Fruit fly (Drosophila melanogaster) whole organism, embryonic: ENCODE measurements around the gene CG5731.

Source experiments
- B-H1 ChIP-seq: fragments of 200-800 bp; sonication (Bioruptor generic); IDR thresholded peaks from 3 replicates; pipeline ENCODE4 v1.3.6; 2022; ENCODE audit warnings: missing biosample characterization, missing genetic modification characterization
- CG1024 ChIP-seq: fragments of 200-800 bp; sonication (Bioruptor generic); IDR thresholded peaks from 2 replicates; pipeline ENCODE4 v1.3.6; 2022; ENCODE audit warnings: missing biosample characterization, missing genetic modification characterization
- CG13287 ChIP-seq: fragments of 200-800 bp; sonication (Bioruptor generic); IDR thresholded peaks from 2 replicates; pipeline ENCODE4 v1.3.6; 2022; ENCODE audit warnings: missing biosample characterization, missing genetic modification characterization; ENCODE audit not compliant: partially characterized antibody
- CG14050 ChIP-seq: fragments of 200-800 bp; sonication (Bioruptor generic); IDR thresholded peaks from 3 replicates; pipeline ENCODE4 v1.3.6; 2022; ENCODE audit warnings: missing biosample characterization, missing genetic modification characterization
- CG15479 ChIP-seq: fragments of 200-800 bp; sonication (Bioruptor generic); optimal IDR thresholded peaks from 3 replicates; lab custom pipeline; 2019; ENCODE audit warnings: missing biosample characterization, mild to moderate bottlenecking, missing genetic modification characterization, moderate library complexity
- CG15601 ChIP-seq: fragments of 200-800 bp; sonication (Bioruptor generic); optimal IDR thresholded peaks from 3 replicates; lab custom pipeline; 2019; ENCODE audit warnings: missing biosample characterization, mild to moderate bottlenecking, missing genetic modification characterization, moderate library complexity
- CG1603 ChIP-seq: fragments of 200-800 bp; sonication (Bioruptor generic); optimal IDR thresholded peaks from 2 replicates; lab custom pipeline; 2019; ENCODE audit warnings: missing biosample characterization, mild to moderate bottlenecking, missing genetic modification characterization, moderate library complexity
- CG1647 ChIP-seq: fragments of 200-800 bp; sonication (Bioruptor generic); optimal IDR thresholded peaks from 3 replicates; lab custom pipeline; 2016; ENCODE audit warnings: missing biosample characterization, missing genetic modification characterization
- CG16813 ChIP-seq: fragments of 200-800 bp; sonication (Bioruptor generic); IDR thresholded peaks from 3 replicates; pipeline ENCODE4 v1.3.6; 2022; ENCODE audit warnings: missing biosample characterization, missing genetic modification characterization; ENCODE audit not compliant: partially characterized antibody
- CG16863 ChIP-seq: fragments of 200-800 bp; sonication (Bioruptor generic); optimal IDR thresholded peaks from 3 replicates; lab custom pipeline; 2016; ENCODE audit warnings: missing biosample characterization, missing genetic modification characterization
- CG17612 ChIP-seq: fragments of 200-800 bp; sonication (Bioruptor generic); IDR thresholded peaks from 2 replicates; pipeline ENCODE4 v1.3.6; 2022; ENCODE audit warnings: missing biosample characterization, missing genetic modification characterization
- CG18599 ChIP-seq: fragments of 200-800 bp; sonication (Bioruptor generic); optimal IDR thresholded peaks from 3 replicates; lab custom pipeline; 2017; ENCODE audit warnings: missing biosample characterization, missing genetic modification characterization, mild to moderate bottlenecking, moderate library complexity, missing genetic modification reagents
- CG34422 ChIP-seq: fragments of 200-800 bp; sonication (Bioruptor generic); IDR thresholded peaks from 3 replicates; pipeline ENCODE4 v1.3.6; 2022; ENCODE audit warnings: missing biosample characterization, missing genetic modification characterization
- CG3726 ChIP-seq: fragments of 200-800 bp; sonication (Bioruptor generic); IDR thresholded peaks from 3 replicates; pipeline ENCODE4, ENCODE4 v1.3.6; 2022; ENCODE audit warnings: missing biosample characterization, missing genetic modification characterization
- CG3847 ChIP-seq: fragments of 200-800 bp; sonication (Bioruptor generic); IDR thresholded peaks from 2 replicates; pipeline ENCODE4 v1.3.6; 2022; ENCODE audit warnings: missing biosample characterization, missing genetic modification characterization
- CG4360 ChIP-seq: fragments of 200-800 bp; sonication (Bioruptor generic); IDR thresholded peaks from 2 replicates; pipeline ENCODE4 v1.3.6; 2022; ENCODE audit warnings: missing biosample characterization, missing genetic modification characterization
- CG4617 ChIP-seq: fragments of 200-800 bp; sonication (Bioruptor generic); optimal IDR thresholded peaks from 3 replicates; lab custom pipeline; 2016; ENCODE audit warnings: missing biosample characterization, missing genetic modification characterization, borderline replicate concordance
- CG5180 ChIP-seq: fragments of 200-800 bp; sonication (Bioruptor generic); optimal IDR thresholded peaks from 3 replicates; lab custom pipeline; 2017; ENCODE audit warnings: missing biosample characterization, missing genetic modification characterization, mild to moderate bottlenecking, moderate library complexity, missing genetic modification reagents
- CG7271 ChIP-seq: fragments of 200-800 bp; sonication (Bioruptor generic); optimal IDR thresholded peaks from 2 replicates; lab custom pipeline; 2018; ENCODE audit warnings: missing biosample characterization, mild to moderate bottlenecking, missing genetic modification characterization, moderate library complexity
- CG8388 ChIP-seq: fragments of 200-800 bp; sonication (Bioruptor generic); optimal IDR thresholded peaks from 2 replicates; lab custom pipeline; 2019; ENCODE audit warnings: missing biosample characterization, mild to moderate bottlenecking, missing genetic modification characterization, moderate library complexity
- CG8944 ChIP-seq: fragments of 200-800 bp; sonication (Bioruptor generic); optimal IDR thresholded peaks from 3 replicates; lab custom pipeline; 2016; ENCODE audit warnings: missing biosample characterization, missing genetic modification characterization
- CrebB ChIP-seq: fragments of 200-800 bp; sonication (Bioruptor generic); optimal IDR thresholded peaks from 3 replicates; lab custom pipeline; 2018; ENCODE audit warnings: missing biosample characterization, mild to moderate bottlenecking, missing genetic modification characterization
- Dref ChIP-seq: fragments of 200-800 bp; sonication (Bioruptor generic); IDR thresholded peaks from 2 replicates; pipeline ENCODE4 v1.3.6; 2022; ENCODE audit warnings: missing biosample characterization, missing genetic modification characterization
- Ets65A ChIP-seq: fragments of 200-800 bp; sonication (Bioruptor generic); peaks from one replicate; lab custom pipeline; 2016; ENCODE audit warnings: missing biosample characterization, missing genetic modification characterization
- MESR4 ChIP-seq: fragments of 200-800 bp; sonication (Bioruptor generic); optimal IDR thresholded peaks from 2 replicates; lab custom pipeline; 2018; ENCODE audit warnings: missing biosample characterization, mild to moderate bottlenecking, missing genetic modification characterization, moderate library complexity
- Pdp1 ChIP-seq, 2 experiments: fragments of 200-800 bp; sonication (Bioruptor generic); optimal IDR thresholded peaks; 3 replicates each; lab custom pipeline; 2016; ENCODE audit warnings: missing biosample characterization in 2 of 2, missing genetic modification characterization in 2 of 2, mild to moderate bottlenecking in 1 of 2, moderate library complexity in 1 of 2
- Poxn ChIP-seq: fragments of 200-800 bp; sonication (Bioruptor generic); IDR thresholded peaks from 2 replicates; pipeline ENCODE4 v1.3.6; 2022; ENCODE audit warnings: missing biosample characterization, missing genetic modification characterization
- Sry-δ ChIP-seq: fragments of 200-800 bp; sonication (Bioruptor generic); optimal IDR thresholded peaks from 2 replicates; lab custom pipeline; 2016; ENCODE audit warnings: missing biosample characterization, missing genetic modification characterization
- YL-1 ChIP-seq: fragments of 200-800 bp; sonication (Bioruptor generic); optimal IDR thresholded peaks from 3 replicates; lab custom pipeline; 2017; ENCODE audit warnings: missing biosample characterization, mild to moderate bottlenecking, missing genetic modification characterization
- chinmo ChIP-seq: fragments of 200-800 bp; sonication (Bioruptor generic); IDR thresholded peaks from 4 replicates; pipeline ENCODE4 v1.3.6; 2022; ENCODE audit warnings: missing biosample characterization, missing genetic modification characterization; ENCODE audit not compliant: partially characterized antibody
- crc ChIP-seq: fragments of 200-800 bp; sonication (Bioruptor generic); optimal IDR thresholded peaks from 2 replicates; lab custom pipeline; 2016; ENCODE audit warnings: missing biosample characterization, missing genetic modification characterization
- da ChIP-seq: fragments of 200-800 bp; sonication (Bioruptor generic); optimal IDR thresholded peaks from 2 replicates; lab custom pipeline; 2016; ENCODE audit warnings: missing biosample characterization, missing genetic modification characterization
- en ChIP-seq: fragments of 200-800 bp; sonication (Bioruptor generic); optimal IDR thresholded peaks from 2 replicates; lab custom pipeline; 2016; ENCODE audit warnings: missing biosample characterization, missing genetic modification characterization
- ewg ChIP-seq: fragments of 200-800 bp; sonication (Bioruptor generic); optimal IDR thresholded peaks from 3 replicates; lab custom pipeline; 2017; ENCODE audit warnings: mild to moderate bottlenecking, missing biosample characterization, missing genetic modification reagents, missing genetic modification characterization
- fru ChIP-seq: fragments of >200 bp; optimal IDR thresholded peaks from 2 replicates; lab custom pipeline; 2017
- grn ChIP-seq: fragments of 200-800 bp; sonication (Bioruptor generic); optimal IDR thresholded peaks from 3 replicates; lab custom pipeline; 2017; ENCODE audit warnings: missing biosample characterization, missing genetic modification characterization
- gsb-n ChIP-seq: fragments of 200-800 bp; sonication (Bioruptor generic); optimal IDR thresholded peaks from 3 replicates; lab custom pipeline; 2018; ENCODE audit warnings: missing biosample characterization, mild to moderate bottlenecking, missing genetic modification characterization
- knrl ChIP-seq: fragments of 200-800 bp; sonication (Bioruptor generic); IDR thresholded peaks from 3 replicates; pipeline ENCODE4 v1.3.6; 2022; ENCODE audit warnings: missing biosample characterization, missing genetic modification characterization; ENCODE audit not compliant: partially characterized antibody
- oc ChIP-seq: fragments of 200-800 bp; sonication (Bioruptor generic); optimal IDR thresholded peaks from 2 replicates; lab custom pipeline; 2018; ENCODE audit warnings: missing biosample characterization, mild to moderate bottlenecking, missing genetic modification characterization, moderate library complexity
- onecut ChIP-seq: fragments of 200-800 bp; sonication (Bioruptor generic); IDR thresholded peaks from 2 replicates; pipeline ENCODE4 v1.3.6; 2022; ENCODE audit warnings: missing biosample characterization, missing genetic modification characterization
- pfk ChIP-seq: fragments of 200-800 bp; sonication (Bioruptor generic); optimal IDR thresholded peaks from 2 replicates; lab custom pipeline; 2018; ENCODE audit warnings: missing biosample characterization, mild to moderate bottlenecking, missing genetic modification characterization, moderate library complexity
- pzg ChIP-seq: fragments of 200-800 bp; sonication (Bioruptor generic); optimal IDR thresholded peaks from 3 replicates; lab custom pipeline; 2018; ENCODE audit warnings: missing biosample characterization, mild to moderate bottlenecking, missing genetic modification characterization, moderate library complexity
- rib ChIP-seq: fragments of 200-800 bp; sonication (Bioruptor generic); IDR thresholded peaks from 2 replicates; pipeline ENCODE4 v1.3.6; 2022; ENCODE audit warnings: missing biosample characterization, missing genetic modification characterization
- row ChIP-seq: fragments of 200-800 bp; sonication (Bioruptor generic); IDR thresholded peaks from 3 replicates; pipeline ENCODE4 v1.3.6; 2022; ENCODE audit warnings: missing biosample characterization, missing genetic modification characterization
- sd ChIP-seq: fragments of 200-800 bp; sonication (Bioruptor generic); optimal IDR thresholded peaks from 3 replicates; lab custom pipeline; 2018; ENCODE audit warnings: missing biosample characterization, mild to moderate bottlenecking, missing genetic modification characterization, moderate library complexity
- ssp ChIP-seq: fragments of 200-800 bp; sonication (Bioruptor generic); IDR thresholded peaks from 2 replicates; pipeline ENCODE4 v1.3.6; 2022; ENCODE audit warnings: missing biosample characterization, missing genetic modification characterization
- stwl ChIP-seq: fragments of 200-800 bp; sonication (Bioruptor generic); optimal IDR thresholded peaks from 3 replicates; lab custom pipeline; 2018; ENCODE audit warnings: missing biosample characterization, mild to moderate bottlenecking, missing genetic modification characterization, moderate library complexity
- unpg ChIP-seq: fragments of 200-800 bp; sonication (Bioruptor generic); optimal IDR thresholded peaks from 3 replicates; lab custom pipeline; 2018; ENCODE audit warnings: missing biosample characterization, mild to moderate bottlenecking, missing genetic modification characterization, moderate library complexity

The CG5731 gene

dm6 chr2L:10232152-10232816 lies 22.7 kb upstream of the CG5731 start, which contains the start of gene eEF1delta (continued):
- TF ChIP-seq knrl (GFP tag; lab: Robert Waterston, UW) = 0 out of 3 replicates have a peak, but pooled peaks have one; percentile 25
- TF ChIP-seq CG1647 (GFP tag; lab: Kevin White, UChicago) = no peak
- peak; percentile 27 for TF ChIP-seq sd (tag; lab: Kevin White, UChicago)
- TF ChIP-seq CG8944 (GFP tag; lab: Kevin White, UChicago) = no peak
- no peak for TF ChIP-seq oc (tag; lab: Kevin White, UChicago)
- peak; percentile 45 for TF ChIP-seq CG15479 (GFP tag; lab: Kevin White, UChicago)
- TF ChIP-seq CG14050 (GFP tag; lab: Robert Waterston, UW) = no peak
- TF ChIP-seq CG16813 (GFP tag; lab: Robert Waterston, UW) = peak; percentile 51; the same call in 2 of the 3 replicates
- TF ChIP-seq row (GFP tag; lab: Robert Waterston, UW) = peak; percentile 68
- TF ChIP-seq Sry-δ = peak; percentile 30
- TF ChIP-seq CG3847 (GFP tag; lab: Robert Waterston, UW) = no peak
- peak; percentile 68 for TF ChIP-seq MESR4 (GFP tag; lab: Kevin White, UChicago)
- peak; percentile 37; the same call in 1 of the 3 replicates for TF ChIP-seq CG34422
- TF ChIP-seq CG4617 (GFP tag; lab: Kevin White, UChicago) = peak; percentile 54
- TF ChIP-seq Ets65A (GFP tag; lab: Kevin White, UChicago) = peak; percentile 16
- TF ChIP-seq CG1024 (GFP tag; lab: Robert Waterston, UW) = peak; percentile 93
- TF ChIP-seq Dref (GFP tag; lab: Robert Waterston, UW) = peak; percentile 71; the same call in 1 of the 2 replicates
- TF ChIP-seq Pdp1 (GFP tag; optimal IDR thresholded peaks at IDR 0.05; lab: Kevin White, UChicago) = peak in 1 of 2 experiments; percentile 95
- no peak for TF ChIP-seq CG15601 (tag; lab: Kevin White, UChicago)
- TF ChIP-seq CG13287 (GFP tag; lab: Robert Waterston, UW) = peak; percentile 25; the same call in 1 of the 2 replicates
- TF ChIP-seq pzg (GFP tag; lab: Kevin White, UChicago) = peak; percentile 48
- TF ChIP-seq, all 482 proteins: peak for 37

dm6 chr2L:10231510-10231909 lies 22.0 kb upstream of the CG5731 start, which contains the start of gene ova:
ova (minus strand) TSS chr2L:10231692.
- TF ChIP-seq stwl (tag; lab: Kevin White, UChicago) = no peak
- no peak for TF ChIP-seq YL-1 (GFP tag; lab: Kevin White, UChicago)
- no peak for TF ChIP-seq CrebB (tag; lab: Kevin White, UChicago)
- no peak for TF ChIP-seq unpg
- no peak for TF ChIP-seq CG8388 (GFP tag; lab: Kevin White, UChicago)
- peak; percentile 99 for TF ChIP-seq CG1603 (tag; lab: Kevin White, UChicago)
- peak; percentile 89 for TF ChIP-seq ssp
- no peak for TF ChIP-seq CG7271
- TF ChIP-seq da (GFP tag; lab: Kevin White, UChicago) = no peak
- TF ChIP-seq Poxn (GFP tag; lab: Robert Waterston, UW) = no peak
- no peak for TF ChIP-seq onecut (GFP tag; lab: Robert Waterston, UW)
- TF ChIP-seq pfk (GFP tag; lab: Kevin White, UChicago) = peak; percentile 89
- no peak for TF ChIP-seq CG16863 (GFP tag; lab: Kevin White, UChicago)
- no peak for TF ChIP-seq en
- no peak for TF ChIP-seq crc (GFP tag; lab: Kevin White, UChicago)
- TF ChIP-seq rib (GFP tag; lab: Robert Waterston, UW) = no peak
- TF ChIP-seq ewg (GFP tag; lab: Kevin White, UChicago) = no peak
- TF ChIP-seq CG18599 (GFP tag; lab: Kevin White, UChicago) = no peak
- TF ChIP-seq CG5180 (GFP tag; lab: Kevin White, UChicago) = no peak
- peak; percentile 26 for TF ChIP-seq pzg (GFP tag; lab: Kevin White, UChicago)
- no peak for TF ChIP-seq gsb-n (tag; lab: Kevin White, UChicago)
- no peak for TF ChIP-seq fru (lab: Kevin White, UChicago)
- TF ChIP-seq chinmo (GFP tag; lab: Robert Waterston, UW) = no peak
- peak; percentile 12 for TF ChIP-seq sd (tag; lab: Kevin White, UChicago)
- TF ChIP-seq B-H1 (GFP tag; lab: Robert Waterston, UW) = no peak
- TF ChIP-seq CG17612 (GFP tag; lab: Robert Waterston, UW) = no peak
- no peak for TF ChIP-seq CG16813 (GFP tag; lab: Robert Waterston, UW)
- TF ChIP-seq CG3726 = no peak
- no peak for TF ChIP-seq CG4360 (GFP tag; lab: Robert Waterston, UW)
- TF ChIP-seq grn (GFP tag; lab: Kevin White, UChicago) = peak; percentile 5
